Worm (Caenorhabditis elegans): ENCODE measurements around the gene nft-1.

ce11 chrIII:11898169-11898568 is 25.5 kb upstream of the nft-1 start, which contains the start of gene tsen-2:
- TF ChIP-seq snpc-4 (GFP tag; optimal IDR thresholded peaks at IDR 0.05) (no peak), snpc-4 (tag; optimal IDR thresholded peaks at IDR 0.05) (no peak), hlh-12 (tag; optimal IDR thresholded peaks at IDR 0.05) (no peak), F52B5.7 (tag; optimal IDR thresholded peaks at IDR 0.05) (no peak), B0019.2 (GFP tag; conservative IDR thresholded peaks at IDR 0.05) (no peak)
